Worm (Caenorhabditis elegans): ENCODE results near the gene dnj-16.

The dnj-16 gene

ce11 chrIII:4237660-4238059 is 46.7 kb downstream of the dnj-16 start (continued):
- TF ChIP-seq nhr-28 (tag; optimal IDR thresholded peaks at IDR 0.05) = peak; percentile 100
- peak; percentile 20 for TF ChIP-seq spr-3 (GFP tag; optimal IDR thresholded peaks at IDR 0.05)
- peak; percentile 67 for TF ChIP-seq mdt-29 (GFP tag; IDR thresholded peaks at IDR 0.05)
- TF ChIP-seq dmd-6 (GFP tag; IDR thresholded peaks at IDR 0.05) = peak; percentile 98
- no peak for TF ChIP-seq unc-130 (GFP tag; optimal IDR thresholded peaks at IDR 0.05)
- peak; percentile 99 for TF ChIP-seq hlh-11 (tag; optimal IDR thresholded peaks at IDR 0.05)
- TF ChIP-seq daf-16 (GFP tag; optimal IDR thresholded peaks at IDR 0.05) = peak; percentile 67 to 74
- TF ChIP-seq daf-16 (tag; optimal IDR thresholded peaks at IDR 0.05) = peak; percentile 93
- TF ChIP-seq lin-39 (tag; optimal IDR thresholded peaks at IDR 0.05) = no peak
- peak; percentile 86 for TF ChIP-seq pha-4 (GFP tag; IDR thresholded peaks at IDR 0.05)
- TF ChIP-seq pha-4 (tag; optimal IDR thresholded peaks at IDR 0.05) = peak; percentile 87
- no peak for TF ChIP-seq F26F4.8 (GFP tag; conservative IDR thresholded peaks at IDR 0.05)
- TF ChIP-seq daf-19 (GFP tag; conservative IDR thresholded peaks at IDR 0.05) = no peak
- TF ChIP-seq nhr-102 (tag; optimal IDR thresholded peaks at IDR 0.05) = peak; percentile 87
- peak; percentile 91 to 99 for TF ChIP-seq mdl-1 (tag; optimal IDR thresholded peaks at IDR 0.05)
- TF ChIP-seq zfp-3 (GFP tag; conservative IDR thresholded peaks at IDR 0.05) = peak; percentile 83
- no peak for TF ChIP-seq dmd-9 (GFP tag; IDR thresholded peaks at IDR 0.05)
- TF ChIP-seq ceh-32 (tag; optimal IDR thresholded peaks at IDR 0.05; ENCODE audit: poor library complexity) = peak; percentile 32
- TF ChIP-seq unc-62 (GFP tag; optimal IDR thresholded peaks at IDR 0.05 in 1 of 2) = peak in 1 of 2 experiments; percentile 100
- TF ChIP-seq unc-62 (tag; optimal IDR thresholded peaks at IDR 0.05) = no peak
- TF ChIP-seq dmd-8 (GFP tag; IDR thresholded peaks at IDR 0.05) = peak; percentile 72; the same call in 1 of the 2 replicates
- TF ChIP-seq lin-38 (GFP tag; IDR thresholded peaks at IDR 0.05) = peak; percentile 61
- no peak for TF ChIP-seq F49E8.2 (tag; optimal IDR thresholded peaks at IDR 0.05; ENCODE audit: borderline replicate concordance)
- no peak for TF ChIP-seq daf-8 (GFP tag; IDR thresholded peaks at IDR 0.05)
- peak; percentile 76 for TF ChIP-seq T26A8.4 (GFP tag; IDR thresholded peaks at IDR 0.05)
- TF ChIP-seq nhr-25 (tag; optimal IDR thresholded peaks at IDR 0.05; ENCODE audit: borderline replicate concordance, insufficient read depth) = peak; percentile 93
- no peak for TF ChIP-seq ZK337.2 (GFP tag; IDR thresholded peaks at IDR 0.05)
- TF ChIP-seq unc-39 (tag; optimal IDR thresholded peaks at IDR 0.05) = no peak
- no peak for TF ChIP-seq snpc-1.2 (GFP tag; IDR thresholded peaks at IDR 0.05)
- TF ChIP-seq zfp-2 (tag; optimal IDR thresholded peaks at IDR 0.05) = no peak
- TF ChIP-seq F37D6.2 (tag; optimal IDR thresholded peaks at IDR 0.05) = peak; percentile 68
- TF ChIP-seq spr-1 (tag; optimal IDR thresholded peaks at IDR 0.05) = peak; percentile 74
- peak; percentile 87 for TF ChIP-seq gei-8 (GFP tag; optimal IDR thresholded peaks at IDR 0.05)
- no peak for TF ChIP-seq skn-1 (tag; optimal IDR thresholded peaks at IDR 0.05)
- TF ChIP-seq ceh-62 (tag; optimal IDR thresholded peaks at IDR 0.05) = no peak
- TF ChIP-seq ZK546.5 (tag; optimal IDR thresholded peaks at IDR 0.05) = no peak
- no peak for TF ChIP-seq vab-7 (GFP tag; IDR thresholded peaks at IDR 0.05)
- peak; percentile 42 for TF ChIP-seq egl-27 (tag; optimal IDR thresholded peaks at IDR 0.05)
- TF ChIP-seq hlh-30 (tag; optimal IDR thresholded peaks at IDR 0.05; ENCODE audit: insufficient read depth) = peak; percentile 98
- TF ChIP-seq Y75B8A.6 (GFP tag; IDR thresholded peaks at IDR 0.05) = no peak
- peak; percentile 86 for TF ChIP-seq cey-2 (tag; optimal IDR thresholded peaks at IDR 0.05; ENCODE audit: borderline replicate concordance, insufficient read depth)
- TF ChIP-seq madf-5 (GFP tag; IDR thresholded peaks at IDR 0.05) = no peak
- TF ChIP-seq ceh-28 (tag; optimal IDR thresholded peaks at IDR 0.05) = peak; percentile 45
- TF ChIP-seq arid-1 (GFP tag; conservative IDR thresholded peaks at IDR 0.05) = peak; percentile 83
- TF ChIP-seq mxl-2 (GFP tag; conservative IDR thresholded peaks at IDR 0.05) = peak; percentile 54; the same call in 1 of the 2 replicates
- peak; percentile 85 for TF ChIP-seq nhr-6 (tag; optimal IDR thresholded peaks at IDR 0.05)
- peak; percentile 97 for TF ChIP-seq dve-1 (tag; optimal IDR thresholded peaks at IDR 0.05; ENCODE audit: insufficient read depth)
- TF ChIP-seq nhr-111 (GFP tag; optimal IDR thresholded peaks at IDR 0.05) = no peak
- no peak for TF ChIP-seq ceh-44 (GFP tag; IDR thresholded peaks at IDR 0.05)
- TF ChIP-seq hmg-1.1 (GFP tag; IDR thresholded peaks at IDR 0.05) = peak; percentile 81
- TF ChIP-seq snpc-4 (tag; optimal IDR thresholded peaks at IDR 0.05) = no peak
